Fruit fly (Drosophila melanogaster) Kc167 (cell line): ENCODE data around the gene NetB.

Experiments used
- Myc ChIP-seq: fragments of >200 bp; optimal IDR thresholded peaks from 2 replicates; lab custom pipeline; 2017; ENCODE audit warnings: missing external identifiers
- Sin3A ChIP-seq: fragments of >200 bp; optimal IDR thresholded peaks from 2 replicates; lab custom pipeline; 2018; ENCODE audit warnings: missing external identifiers
- h ChIP-seq: fragments of >200 bp; optimal IDR thresholded peaks from 3 replicates; lab custom pipeline; 2018; ENCODE audit warnings: missing external identifiers
- ttk ChIP-seq: sonication (Bioruptor generic); optimal IDR thresholded peaks from 2 replicates; lab custom pipeline; 2017; ENCODE audit warnings: missing external identifiers

dm6 chrX:14765024-14765423 lies 15.8 kb upstream of the NetB start:
- no peak for TF ChIP-seq ttk (lab: Kevin White, UChicago)
- no peak for TF ChIP-seq Myc (lab: Kevin White, UChicago)
- TF ChIP-seq h (lab: Kevin White, UChicago), result no peak
- TF ChIP-seq Sin3A (lab: Kevin White, UChicago), result no peak
